Worm (Caenorhabditis elegans) whole organism, L1 larva: ENCODE results near the gene mua-3.

Source experiments
- C16A3.4 ChIP-seq: fragments of 150-350 bp; optimal IDR thresholded peaks from 2 replicates; lab custom pipeline; 2014; ENCODE audit warnings: missing biosample characterization, missing genetic modification characterization
- C34B4.2 ChIP-seq: sonication (generic microtip); optimal IDR thresholded peaks from 2 replicates; lab custom pipeline; 2017; ENCODE audit warnings: mild to moderate bottlenecking, missing genetic modification characterization, missing compliant biosample characterization
- F16B12.6 ChIP-seq: fragments of 150-350 bp; optimal IDR thresholded peaks from 2 replicates; lab custom pipeline; 2014; ENCODE audit warnings: missing biosample characterization, missing genetic modification characterization
- Y116A8C.19 ChIP-seq: sonication (generic microtip); optimal IDR thresholded peaks from 2 replicates; lab custom pipeline; 2016; ENCODE audit warnings: missing compliant biosample characterization, missing genetic modification characterization, borderline replicate concordance
- alr-1 ChIP-seq: fragments of 200-800 bp; sonication (Bioruptor generic); optimal IDR thresholded peaks from 2 replicates; lab custom pipeline; 2018; ENCODE audit warnings: borderline replicate concordance, mild to moderate bottlenecking, missing genetic modification characterization, missing compliant biosample characterization
- blmp-1 ChIP-seq: fragments of 150-350 bp; optimal IDR thresholded peaks from 2 replicates; lab custom pipeline; 2014; ENCODE audit warnings: missing biosample characterization, missing genetic modification characterization
- ceh-8 ChIP-seq: fragments of 200-800 bp; sonication (Bioruptor generic); optimal IDR thresholded peaks from 2 replicates; lab custom pipeline; 2018; ENCODE audit warnings: mild to moderate bottlenecking, missing genetic modification characterization, moderate library complexity, missing compliant biosample characterization
- ceh-82 ChIP-seq, 3 experiments: fragments of 150-350 bp in 1 of 3; sonication (generic microtip) in 2 of 3; optimal IDR thresholded peaks; 2 replicates each; lab custom pipeline; 2014 to 2017; ENCODE audit warnings: missing biosample characterization in 3 of 3, missing genetic modification characterization in 3 of 3
- dpl-1 ChIP-seq, 3 experiments: fragments of 150-350 bp in 2 of 3; sonication (generic microtip) in 1 of 3; optimal IDR thresholded peaks; 2 replicates each; lab custom pipeline; 2014 to 2017; ENCODE audit warnings: missing biosample characterization in 3 of 3, missing genetic modification characterization in 3 of 3, missing genetic modification reagents in 3 of 3
- efl-3 ChIP-seq: fragments of 200-800 bp; sonication (Bioruptor generic); optimal IDR thresholded peaks from 2 replicates; lab custom pipeline; 2018; ENCODE audit warnings: mild to moderate bottlenecking, missing genetic modification characterization, missing compliant biosample characterization
- egl-27 ChIP-seq, 2 experiments: fragments of 150-350 bp in 1 of 2; sonication (generic microtip); optimal IDR thresholded peaks; 3 replicates each; lab custom pipeline; 2017 to 2018; ENCODE audit warnings: missing biosample characterization in 2 of 2, missing genetic modification characterization in 2 of 2, missing genetic modification reagents in 2 of 2
- elt-2 ChIP-seq: sonication (generic microtip); optimal IDR thresholded peaks from 2 replicates; lab custom pipeline; 2016; ENCODE audit warnings: missing genetic modification characterization, mild to moderate bottlenecking, inconsistent platforms, missing compliant biosample characterization, missing genetic modification reagents
- elt-3 ChIP-seq, 6 experiments: fragments of 150-350 bp in 1 of 6; sonication (generic microtip); optimal IDR thresholded peaks; 2 replicates each; lab custom pipeline; 2017 to 2018; ENCODE audit warnings: missing biosample characterization in 6 of 6, missing genetic modification characterization in 6 of 6, inconsistent platforms in 1 of 6
- fkh-10 ChIP-seq: sonication (generic microtip); optimal IDR thresholded peaks from 2 replicates; lab custom pipeline; 2017; ENCODE audit warnings: missing biosample characterization, missing genetic modification reagents, missing genetic modification characterization
- fkh-8 ChIP-seq: sonication (generic microtip); optimal IDR thresholded peaks from 2 replicates; lab custom pipeline; 2016; ENCODE audit warnings: mild to moderate bottlenecking, missing genetic modification characterization, missing compliant biosample characterization
- fos-1 ChIP-seq: fragments of 150-350 bp; optimal IDR thresholded peaks from 2 replicates; lab custom pipeline; 2014; ENCODE audit warnings: missing biosample characterization, missing genetic modification characterization
- irx-1 ChIP-seq: sonication (generic microtip); optimal IDR thresholded peaks from 2 replicates; lab custom pipeline; 2016; ENCODE audit warnings: missing genetic modification characterization, missing compliant biosample characterization
- lin-35 ChIP-seq, 2 experiments: fragments of 150-350 bp; optimal IDR thresholded peaks; 2 replicates each; lab custom pipeline; 2014; ENCODE audit warnings: missing biosample characterization in 2 of 2, missing genetic modification characterization in 2 of 2, missing genetic modification reagents in 2 of 2
- mab-9 ChIP-seq: fragments of 200-800 bp; sonication (Bioruptor generic); IDR thresholded peaks from 2 replicates; pipeline ENCODE4 v1.3.6; 2022; ENCODE audit warnings: missing genetic modification reagents, missing genetic modification characterization, missing compliant biosample characterization
- nhr-11 ChIP-seq: fragments of 150-350 bp; optimal IDR thresholded peaks from 2 replicates; lab custom pipeline; 2014; ENCODE audit warnings: missing biosample characterization, missing genetic modification characterization
- nhr-20 ChIP-seq: sonication (generic microtip); optimal IDR thresholded peaks from 2 replicates; lab custom pipeline; 2016; ENCODE audit warnings: mild to moderate bottlenecking, missing genetic modification characterization, missing compliant biosample characterization
- nhr-47 ChIP-seq: sonication (generic microtip); optimal IDR thresholded peaks from 2 replicates; lab custom pipeline; 2016; ENCODE audit warnings: mild to moderate bottlenecking, missing genetic modification characterization, moderate library complexity, missing compliant biosample characterization
- nhr-71 ChIP-seq: sonication (generic microtip); optimal IDR thresholded peaks from 2 replicates; lab custom pipeline; 2016; ENCODE audit warnings: mild to moderate bottlenecking, missing genetic modification characterization, moderate library complexity, missing compliant biosample characterization
- nhr-77 ChIP-seq: fragments of 150-350 bp; optimal IDR thresholded peaks from 2 replicates; lab custom pipeline; 2014; ENCODE audit warnings: missing biosample characterization, missing genetic modification characterization
- nhr-90 ChIP-seq: sonication (generic microtip); optimal IDR thresholded peaks from 2 replicates; lab custom pipeline; 2016; ENCODE audit warnings: mild to moderate bottlenecking, missing genetic modification characterization, missing compliant biosample characterization; ENCODE audit not compliant: poor library complexity
- pax-3 ChIP-seq: fragments of 200-800 bp; sonication (Bioruptor generic); optimal IDR thresholded peaks from 2 replicates; lab custom pipeline; 2018; ENCODE audit warnings: mild to moderate bottlenecking, missing genetic modification characterization, moderate library complexity, missing compliant biosample characterization
- rnt-1 ChIP-seq: sonication (generic microtip); optimal IDR thresholded peaks from 2 replicates; lab custom pipeline; 2016; ENCODE audit warnings: mild to moderate bottlenecking, missing genetic modification characterization, moderate library complexity, missing compliant biosample characterization
- snu-23 ChIP-seq: sonication (generic microtip); optimal IDR thresholded peaks from 2 replicates; lab custom pipeline; 2016; ENCODE audit warnings: missing genetic modification characterization, missing compliant biosample characterization
- sox-4 ChIP-seq: sonication (generic microtip); optimal IDR thresholded peaks from 2 replicates; lab custom pipeline; 2016; ENCODE audit warnings: missing genetic modification characterization, missing compliant biosample characterization
- sup-37 ChIP-seq: fragments of 200-800 bp; sonication (Bioruptor generic); optimal IDR thresholded peaks from 2 replicates; lab custom pipeline; 2018; ENCODE audit warnings: mild to moderate bottlenecking, missing genetic modification characterization, missing compliant biosample characterization
- unc-30 ChIP-seq: sonication (generic microtip); optimal IDR thresholded peaks from 2 replicates; lab custom pipeline; 2017; ENCODE audit warnings: missing biosample characterization, missing genetic modification characterization
- unc-62 ChIP-seq: fragments of 150-350 bp; optimal IDR thresholded peaks from 2 replicates; lab custom pipeline; 2014; ENCODE audit warnings: missing biosample characterization, missing genetic modification reagents, missing genetic modification characterization
- vab-15 ChIP-seq: sonication (generic microtip); optimal IDR thresholded peaks from 2 replicates; lab custom pipeline; 2017; ENCODE audit warnings: missing genotype, mild to moderate bottlenecking, missing genetic modification characterization, missing compliant biosample characterization
- xbp-1 ChIP-seq: sonication (generic microtip); optimal IDR thresholded peaks from 2 replicates; lab custom pipeline; 2016; ENCODE audit warnings: missing genetic modification characterization, missing compliant biosample characterization
- zag-1 ChIP-seq: fragments of 150-350 bp; optimal IDR thresholded peaks from 2 replicates; lab custom pipeline; 2014; ENCODE audit warnings: missing biosample characterization, missing genetic modification characterization

The mua-3 gene

DNA sequence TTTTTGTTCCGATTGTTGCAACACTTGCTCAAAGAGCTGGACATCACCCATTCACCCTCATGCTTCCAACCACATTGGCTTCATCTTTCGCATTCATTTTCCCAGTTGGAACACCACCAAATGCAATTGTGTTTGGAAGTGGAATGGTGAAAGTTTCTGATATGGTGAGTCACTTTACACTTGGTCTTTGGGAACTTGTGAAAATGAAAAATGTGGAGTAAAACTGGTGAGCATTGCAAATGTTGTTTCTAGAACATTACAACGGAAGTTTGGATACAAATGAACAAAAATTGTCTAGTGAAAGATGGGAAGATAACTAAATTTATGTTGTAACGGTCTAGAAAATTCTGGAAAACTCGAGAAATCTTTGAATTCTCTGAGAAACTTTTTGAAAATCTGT is 4.2 kb upstream of the mua-3 start:
- TF ChIP-seq snu-23 (GFP tag; lab: Kevin White, UChicago) (no peak), irx-1 (tag; lab: Kevin White, UChicago) (no peak), C34B4.2 (tag; lab: Kevin White, UChicago) (no peak), sup-37 (GFP tag; lab: Kevin White, UChicago) (no peak), xbp-1 (tag; lab: Kevin White, UChicago) (no peak), unc-30 (tag; lab: Kevin White, UChicago) (no peak), pax-3 (tag; lab: Kevin White, UChicago) (no peak), unc-62 (GFP tag; lab: Kevin White, UChicago) (no peak), fkh-8 (tag; lab: Kevin White, UChicago) (no peak), nhr-11 (tag; lab: Kevin White, UChicago) (no peak), nhr-77 (tag; lab: Kevin White, UChicago) (no peak), dpl-1 (GFP tag; optimal IDR thresholded peaks at IDR 0.05; lab: Kevin White, UChicago) (no peak), mab-9 (GFP tag; lab: Robert Waterston, UW) (no peak), egl-27 (tag; optimal IDR thresholded peaks at IDR 0.05; lab: Kevin White, UChicago) (no peak), rnt-1 (tag; lab: Kevin White, UChicago) (no peak), ceh-8 (GFP tag; lab: Kevin White, UChicago) (no peak)

DNA sequence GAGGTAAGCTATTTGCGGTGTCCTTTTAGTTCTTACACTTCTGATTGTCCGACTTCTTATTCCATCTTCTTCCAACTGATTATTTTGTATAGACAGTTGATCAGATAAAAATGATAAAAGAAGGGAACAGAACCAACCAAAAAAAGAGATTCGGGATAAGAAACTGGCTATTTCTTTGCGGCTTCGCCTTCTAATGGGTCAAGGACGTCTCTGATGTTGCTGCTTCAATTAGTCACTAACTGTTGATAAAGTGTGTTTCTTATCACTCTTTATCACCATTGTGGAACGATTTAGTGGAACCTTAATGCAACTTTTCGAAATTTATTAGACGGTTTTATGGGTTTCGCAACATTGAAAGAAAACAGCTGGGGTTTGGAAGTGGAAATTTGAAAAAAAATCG is 9.8 kb downstream of the mua-3 start:
- TF ChIP-seq blmp-1 (tag; lab: Kevin White, UChicago) (peak; percentile 65), nhr-71 (tag; lab: Kevin White, UChicago) (no peak), alr-1 (no peak), elt-3 (tag; optimal IDR thresholded peaks at IDR 0.05; lab: Kevin White, UChicago) (peak in 2 of 6 experiments; percentile 25 to 71), zag-1 (no peak), pax-3 (tag; lab: Kevin White, UChicago) (no peak), ceh-82 (tag; optimal IDR thresholded peaks at IDR 0.05; lab: Kevin White, UChicago) (no peak), elt-2 (tag; lab: Kevin White, UChicago) (no peak), F16B12.6 (tag; lab: Kevin White, UChicago) (no peak), nhr-90 (no peak), vab-15 (tag; lab: Kevin White, UChicago) (no peak), nhr-20 (tag; lab: Kevin White, UChicago) (no peak), nhr-11 (tag; lab: Kevin White, UChicago) (no peak), sox-4 (no peak), lin-35 (GFP tag; optimal IDR thresholded peaks at IDR 0.05; lab: Kevin White, UChicago) (no peak), efl-3 (GFP tag; lab: Kevin White, UChicago) (no peak), nhr-47 (no peak), fkh-10 (GFP tag; lab: Kevin White, UChicago) (no peak)
- TF ChIP-seq, all 84 proteins: peak for 2

DNA sequence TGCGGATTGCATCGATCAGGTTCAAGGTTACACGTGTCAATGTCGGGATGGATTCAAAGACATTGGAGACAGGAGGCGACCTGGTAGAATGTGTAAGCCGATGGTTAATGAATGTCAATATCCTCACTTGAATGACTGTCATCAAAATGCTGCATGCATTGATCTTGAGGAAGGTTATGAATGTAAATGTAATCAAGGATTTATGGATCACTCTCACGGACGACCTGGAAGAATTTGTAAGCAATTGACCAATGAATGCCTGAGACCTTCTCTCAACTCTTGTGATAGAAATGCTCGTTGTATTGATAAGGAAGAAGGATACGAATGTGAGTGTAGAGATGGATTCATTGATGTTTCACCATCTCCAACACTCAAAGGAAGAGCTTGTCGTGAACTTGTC is 17.5 kb downstream of the mua-3 start:
- TF ChIP-seq elt-3 (tag; optimal IDR thresholded peaks at IDR 0.05; lab: Kevin White, UChicago) (no peak), C16A3.4 (no peak)
- TF ChIP-seq, all 84 proteins: peak for 0

DNA sequence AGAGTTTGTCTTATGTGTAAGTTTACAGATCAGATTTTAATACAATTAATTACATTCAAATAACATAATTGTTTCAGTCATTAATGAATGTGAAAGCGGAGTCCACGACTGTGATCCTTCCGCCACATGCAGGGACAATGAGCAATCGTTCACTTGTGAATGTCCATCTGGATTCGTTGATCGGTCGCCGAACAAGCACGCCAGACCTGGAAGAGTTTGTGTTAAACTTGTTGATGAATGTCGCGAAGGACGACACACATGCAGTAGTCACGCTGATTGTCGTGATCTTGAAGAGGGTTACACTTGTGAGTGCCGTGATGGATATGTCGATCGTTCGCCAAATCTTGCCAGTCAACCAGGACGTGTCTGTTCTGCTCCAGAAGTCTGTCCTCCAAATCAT is 18.1 kb downstream of the mua-3 start:
- no peak for TF ChIP-seq C16A3.4
- TF ChIP-seq snu-23 (GFP tag; lab: Kevin White, UChicago), result no peak
- no peak for TF ChIP-seq Y116A8C.19 (tag; lab: Kevin White, UChicago)
- TF ChIP-seq blmp-1 (tag; lab: Kevin White, UChicago), result no peak
- TF ChIP-seq elt-3 (tag; optimal IDR thresholded peaks at IDR 0.05; lab: Kevin White, UChicago), result no peak
- TF ChIP-seq pax-3 (tag; lab: Kevin White, UChicago), result no peak
- TF ChIP-seq fos-1, result no peak
- no peak for TF ChIP-seq mab-9 (GFP tag; lab: Robert Waterston, UW)
